Fruit fly (Drosophila melanogaster): Measurements from ENCODE around the gene CG12541.

dm6 chrX:6982054-6982453, 83.8 kb downstream of the CG12541 start:
- TF ChIP-seq svp (GFP tag) (peak; percentile 77), CG6792 (GFP tag; optimal IDR thresholded peaks at IDR 0.05) (no peak), ss (GFP tag; optimal IDR thresholded peaks at IDR 0.05) (peak in 1 of 2 experiments; percentile 9), topi (GFP tag; optimal IDR thresholded peaks at IDR 0.05) (peak; percentile 58), Lpt (GFP tag; optimal IDR thresholded peaks at IDR 0.05) (no peak), CG4318 (GFP tag; optimal IDR thresholded peaks at IDR 0.05) (no peak), vri (GFP tag; optimal IDR thresholded peaks at IDR 0.05) (no peak), OdsH (GFP tag; optimal IDR thresholded peaks at IDR 0.05) (peak; percentile 31), Hr39 (GFP tag; optimal IDR thresholded peaks at IDR 0.05) (peak; percentile 49), CG11902 (GFP tag; optimal IDR thresholded peaks at IDR 0.05) (no peak), CG16779 (tag; optimal IDR thresholded peaks at IDR 0.05) (no peak)
